Worm (Caenorhabditis elegans) whole organism, midembryonic: ENCODE data around the gene K09C4.7.

Experiments used
- T22C8.4 ChIP-seq: fragments of 200-800 bp; sonication (Bioruptor generic); IDR thresholded peaks from 2 replicates; pipeline ENCODE4 v1.3.6; 2022; ENCODE audit warnings: missing genetic modification characterization, missing compliant biosample characterization
- flt-1 ChIP-seq: fragments of 200-800 bp; sonication (Bioruptor generic); IDR thresholded peaks from 2 replicates; pipeline ENCODE4 v1.3.6; 2022; ENCODE audit warnings: missing genetic modification characterization, missing compliant biosample characterization
- klf-2 ChIP-seq: fragments of 200-800 bp; sonication (Bioruptor generic); conservative IDR thresholded peaks from 2 replicates; pipeline ENCODE4 v1.3.6; 2022; ENCODE audit warnings: missing genetic modification reagents, missing genetic modification characterization, missing compliant biosample characterization

- TF ChIP-seq flt-1 (GFP tag; lab: Robert Waterston, UW) (no peak), klf-2 (GFP tag; lab: Robert Waterston, UW) (no peak), T22C8.4 (GFP tag; lab: Robert Waterston, UW) (no peak)
These were observed 28.3 kb upstream of the K09C4.7 start for ce11 chrX:3244402-3244801.
